Fruit fly (Drosophila melanogaster): Measurements from ENCODE around the gene Ets65A.

DNA sequence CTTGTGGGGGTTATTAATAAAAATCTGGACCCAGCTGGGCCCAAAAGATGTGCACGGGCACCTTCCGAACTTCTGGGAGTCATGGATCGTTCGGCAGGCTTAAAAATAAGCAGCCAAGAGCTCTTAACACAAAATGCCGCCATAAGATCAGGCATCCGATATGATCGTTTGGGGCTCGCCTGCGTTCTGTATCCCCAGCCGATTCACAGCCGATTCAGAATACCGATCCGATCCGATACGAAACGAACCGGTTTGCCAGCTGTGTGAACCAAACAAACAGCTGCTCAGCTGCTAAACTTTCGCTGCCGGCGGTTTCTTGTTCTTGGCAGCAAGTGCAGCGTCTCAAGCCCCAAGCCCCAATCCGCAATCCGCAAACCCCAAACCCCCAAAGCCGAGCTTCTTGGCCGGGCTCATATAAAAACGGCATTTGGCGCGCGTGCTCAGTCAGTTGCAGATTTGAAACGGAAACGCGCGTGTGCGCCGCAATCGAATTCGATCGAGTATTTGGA, 31.5 kb upstream of the Ets65A start, which contains the start of gene CG42269:
- TF ChIP-seq psq (optimal IDR thresholded peaks at IDR 0.05) (no peak), h (optimal IDR thresholded peaks at IDR 0.05) (no peak), Sin3A (optimal IDR thresholded peaks at IDR 0.05) (no peak), insv (optimal IDR thresholded peaks at IDR 0.05) (no peak), ttk (optimal IDR thresholded peaks at IDR 0.05) (no peak)
